Fruit fly (Drosophila melanogaster) whole organism, embryonic: ENCODE data around the gene Cpr64Ab.

Experiments used
- CG12942 ChIP-seq: fragments of 200-800 bp; sonication (Bioruptor generic); optimal IDR thresholded peaks from 3 replicates; lab custom pipeline; 2016; ENCODE audit warnings: missing biosample characterization, missing genetic modification characterization
- CG13287 ChIP-seq: fragments of 200-800 bp; sonication (Bioruptor generic); IDR thresholded peaks from 2 replicates; pipeline ENCODE4 v1.3.6; 2022; ENCODE audit warnings: missing biosample characterization, missing genetic modification characterization; ENCODE audit not compliant: partially characterized antibody
- CG13894 ChIP-seq: fragments of 200-800 bp; sonication (Bioruptor generic); optimal IDR thresholded peaks from 3 replicates; lab custom pipeline; 2018; ENCODE audit warnings: missing biosample characterization, mild to moderate bottlenecking, missing genetic modification characterization, moderate library complexity
- CG14050 ChIP-seq: fragments of 200-800 bp; sonication (Bioruptor generic); IDR thresholded peaks from 3 replicates; pipeline ENCODE4 v1.3.6; 2022; ENCODE audit warnings: missing biosample characterization, missing genetic modification characterization
- CG15073 ChIP-seq: fragments of 200-800 bp; sonication (Bioruptor generic); optimal IDR thresholded peaks from 2 replicates; lab custom pipeline; 2016; ENCODE audit warnings: missing biosample characterization, missing genetic modification characterization
- CG1529 ChIP-seq: fragments of 200-800 bp; sonication (Bioruptor generic); optimal IDR thresholded peaks from 3 replicates; lab custom pipeline; 2018; ENCODE audit warnings: missing biosample characterization, missing genetic modification characterization
- CG17568 ChIP-seq: fragments of 200-800 bp; sonication (Bioruptor generic); optimal IDR thresholded peaks from 2 replicates; lab custom pipeline; 2018; ENCODE audit warnings: missing biosample characterization, mild to moderate bottlenecking, missing genetic modification characterization, moderate library complexity
- CG17612 ChIP-seq: fragments of 200-800 bp; sonication (Bioruptor generic); IDR thresholded peaks from 2 replicates; pipeline ENCODE4 v1.3.6; 2022; ENCODE audit warnings: missing biosample characterization, missing genetic modification characterization
- CG1792 ChIP-seq: fragments of 200-800 bp; sonication (Bioruptor generic); optimal IDR thresholded peaks from 2 replicates; lab custom pipeline; 2016; ENCODE audit warnings: missing biosample characterization, missing genetic modification characterization
- CG2120 ChIP-seq: fragments of 200-800 bp; sonication (Bioruptor generic); optimal IDR thresholded peaks from 3 replicates; lab custom pipeline; 2016; ENCODE audit warnings: missing biosample characterization, missing genetic modification characterization
- CG30403 ChIP-seq: fragments of 200-800 bp; sonication (Bioruptor generic); optimal IDR thresholded peaks from 3 replicates; lab custom pipeline; 2016; ENCODE audit warnings: missing biosample characterization, missing genetic modification characterization
- CG31365 ChIP-seq: fragments of 200-800 bp; sonication (Bioruptor generic); optimal IDR thresholded peaks from 2 replicates; lab custom pipeline; 2018; ENCODE audit warnings: missing biosample characterization, mild to moderate bottlenecking, missing genetic modification characterization
- CG3163 ChIP-seq: fragments of 200-800 bp; sonication (Bioruptor generic); optimal IDR thresholded peaks from 3 replicates; lab custom pipeline; 2016; ENCODE audit warnings: missing biosample characterization, missing genetic modification characterization
- CG7372 ChIP-seq: fragments of 200-800 bp; sonication (Bioruptor generic); IDR thresholded peaks from 2 replicates; pipeline ENCODE4 v1.3.6; 2022; ENCODE audit warnings: missing biosample characterization, missing genetic modification characterization
- CG8290 ChIP-seq, 3 experiments: fragments of 200-800 bp; sonication (Bioruptor generic); optimal IDR thresholded peaks; 2 replicates each; lab custom pipeline; 2016 to 2019; ENCODE audit warnings: missing biosample characterization in 3 of 3, missing genetic modification characterization in 3 of 3, mild to moderate bottlenecking in 2 of 3, moderate library complexity in 1 of 3
- CG9817 ChIP-seq: fragments of 200-800 bp; sonication (Bioruptor generic); optimal IDR thresholded peaks from 2 replicates; lab custom pipeline; 2018; ENCODE audit warnings: missing biosample characterization, mild to moderate bottlenecking, missing genetic modification characterization, moderate library complexity
- CG9932 ChIP-seq: fragments of 200-800 bp; sonication (Bioruptor generic); IDR thresholded peaks from 2 replicates; pipeline ENCODE4 v1.3.6; 2022; ENCODE audit warnings: missing biosample characterization, missing genetic modification characterization
- CoRest ChIP-seq: fragments of 200-800 bp; sonication (Bioruptor generic); optimal IDR thresholded peaks from 3 replicates; lab custom pipeline; 2018; ENCODE audit warnings: missing biosample characterization, mild to moderate bottlenecking, missing genetic modification characterization, moderate library complexity
- Dp ChIP-seq: fragments of 200-800 bp; sonication (Bioruptor generic); optimal IDR thresholded peaks from 2 replicates; lab custom pipeline; 2018; ENCODE audit warnings: missing biosample characterization, mild to moderate bottlenecking, missing genetic modification characterization, moderate library complexity
- E2f2 ChIP-seq: fragments of 200-800 bp; sonication (Bioruptor generic); IDR thresholded peaks from 2 replicates; pipeline ENCODE4 v1.3.6; 2022; ENCODE audit warnings: missing biosample characterization, missing genetic modification characterization
- GATAe ChIP-seq: fragments of 200-800 bp; sonication (Bioruptor generic); conservative IDR thresholded peaks from 2 replicates; pipeline ENCODE4 v1.3.6; 2022; ENCODE audit warnings: missing biosample characterization, missing genetic modification characterization
- H15 ChIP-seq: fragments of 200-800 bp; sonication (Bioruptor generic); IDR thresholded peaks from 3 replicates; pipeline ENCODE4 v1.3.6; 2022; ENCODE audit warnings: missing biosample characterization, missing genetic modification characterization
- HLH3B ChIP-seq: fragments of 200-800 bp; sonication (Bioruptor generic); IDR thresholded peaks from 2 replicates; pipeline ENCODE4 v1.3.6; 2022; ENCODE audit warnings: missing biosample characterization, missing genetic modification characterization
- Hr51 ChIP-seq, 2 experiments: fragments of 200-800 bp; sonication (Bioruptor generic); optimal IDR thresholded peaks; 2 replicates in 1 of 2; 3 replicates in 1 of 2; lab custom pipeline; 2016 to 2018; ENCODE audit warnings: missing biosample characterization in 2 of 2, missing genetic modification characterization in 2 of 2, mild to moderate bottlenecking in 1 of 2, moderate library complexity in 1 of 2
- MTF-1 ChIP-seq: fragments of 200-800 bp; sonication (Bioruptor generic); optimal IDR thresholded peaks from 2 replicates; lab custom pipeline; 2018; ENCODE audit warnings: missing biosample characterization, mild to moderate bottlenecking, missing genetic modification characterization, borderline replicate concordance
- Neu2 ChIP-seq: fragments of 200-800 bp; sonication (Bioruptor generic); optimal IDR thresholded peaks from 3 replicates; lab custom pipeline; 2016; ENCODE audit warnings: missing biosample characterization, missing genetic modification characterization, borderline replicate concordance
- NfI ChIP-seq: fragments of 200-800 bp; sonication (Bioruptor generic); optimal IDR thresholded peaks from 3 replicates; lab custom pipeline; 2018; ENCODE audit warnings: missing biosample characterization, mild to moderate bottlenecking, missing genetic modification characterization, moderate library complexity
- Ptx1 ChIP-seq: fragments of 200-800 bp; sonication (Bioruptor generic); IDR thresholded peaks from 2 replicates; pipeline ENCODE4 v1.3.6; 2022; ENCODE audit warnings: missing biosample characterization, missing genetic modification characterization
- Spps ChIP-seq: fragments of 200-800 bp; sonication (Bioruptor generic); optimal IDR thresholded peaks from 2 replicates; lab custom pipeline; 2018; ENCODE audit warnings: missing biosample characterization, mild to moderate bottlenecking, missing genetic modification characterization
- Xbp1 ChIP-seq: fragments of 200-800 bp; sonication (Bioruptor generic); optimal IDR thresholded peaks from 3 replicates; lab custom pipeline; 2016; ENCODE audit warnings: missing biosample characterization, mild to moderate bottlenecking, missing genetic modification characterization
- Xrp1 ChIP-seq: fragments of 200-800 bp; sonication (Bioruptor generic); IDR thresholded peaks from 2 replicates; pipeline ENCODE4 v1.3.6; 2022; ENCODE audit warnings: missing biosample characterization, missing genetic modification characterization
- bcd ChIP-seq: fragments of 200-800 bp; sonication (Bioruptor generic); optimal IDR thresholded peaks from 2 replicates; lab custom pipeline; 2017; ENCODE audit warnings: missing biosample characterization, mild to moderate bottlenecking, missing genetic modification characterization
- bigmax ChIP-seq: fragments of 200-800 bp; sonication (Bioruptor generic); optimal IDR thresholded peaks from 2 replicates; lab custom pipeline; 2018; ENCODE audit warnings: missing biosample characterization, mild to moderate bottlenecking, missing genetic modification characterization
- br ChIP-seq: fragments of >200 bp; optimal IDR thresholded peaks from 2 replicates; lab custom pipeline; 2017
- hbn ChIP-seq: fragments of 200-800 bp; sonication (Bioruptor generic); IDR thresholded peaks from 2 replicates; pipeline ENCODE4 v1.3.6; 2022; ENCODE audit warnings: missing biosample characterization, missing genetic modification characterization; ENCODE audit not compliant: partially characterized antibody
- hkb ChIP-seq, 2 experiments: fragments of 200-800 bp in 1 of 2; fragments of >200 bp in 1 of 2; sonication (Bioruptor generic) in 1 of 2; IDR thresholded peaks in 1 of 2; optimal IDR thresholded peaks in 1 of 2; 2 replicates each; pipeline versions ENCODE4 v1.3.6 to Lab custom; 2017 to 2022; ENCODE audit warnings: missing biosample characterization in 1 of 2, missing genetic modification characterization in 1 of 2
- jigr1 ChIP-seq: fragments of 200-800 bp; sonication (Bioruptor generic); IDR thresholded peaks from 3 replicates; pipeline ENCODE4 v1.3.6; 2022; ENCODE audit warnings: missing biosample characterization, missing genetic modification characterization
- jing ChIP-seq: fragments of 200-800 bp; sonication (Bioruptor generic); optimal IDR thresholded peaks from 2 replicates; lab custom pipeline; 2018; ENCODE audit warnings: missing biosample characterization, mild to moderate bottlenecking, missing genetic modification characterization
- nom ChIP-seq: fragments of 200-800 bp; sonication (Bioruptor generic); optimal IDR thresholded peaks from 2 replicates; lab custom pipeline; 2017; ENCODE audit warnings: missing biosample characterization, missing genetic modification characterization, mild to moderate bottlenecking, moderate library complexity, missing genetic modification reagents
- onecut ChIP-seq: fragments of 200-800 bp; sonication (Bioruptor generic); IDR thresholded peaks from 2 replicates; pipeline ENCODE4 v1.3.6; 2022; ENCODE audit warnings: missing biosample characterization, missing genetic modification characterization
- pb ChIP-seq: fragments of 200-800 bp; sonication (Bioruptor generic); optimal IDR thresholded peaks from 3 replicates; lab custom pipeline; 2016; ENCODE audit warnings: missing biosample characterization, missing genetic modification characterization
- pita ChIP-seq: fragments of 200-800 bp; sonication (Bioruptor generic); optimal IDR thresholded peaks from 2 replicates; lab custom pipeline; 2017; ENCODE audit warnings: missing biosample characterization, mild to moderate bottlenecking, missing genetic modification characterization
- prd ChIP-seq, 3 experiments: fragments of >200 bp in 2 of 3; fragments of 200-800 bp in 1 of 3; sonication (Bioruptor generic) in 1 of 3; optimal IDR thresholded peaks in 2 of 3; IDR thresholded peaks in 1 of 3; 2 replicates in 2 of 3; 3 replicates in 1 of 3; pipeline versions ENCODE4 v1.3.6 to Lab custom; 2017 to 2022; ENCODE audit warnings: missing biosample characterization in 1 of 3, missing genetic modification characterization in 1 of 3
- rib ChIP-seq: fragments of 200-800 bp; sonication (Bioruptor generic); IDR thresholded peaks from 2 replicates; pipeline ENCODE4 v1.3.6; 2022; ENCODE audit warnings: missing biosample characterization, missing genetic modification characterization
- sd ChIP-seq: fragments of 200-800 bp; sonication (Bioruptor generic); optimal IDR thresholded peaks from 3 replicates; lab custom pipeline; 2018; ENCODE audit warnings: missing biosample characterization, mild to moderate bottlenecking, missing genetic modification characterization, moderate library complexity
- ssp ChIP-seq: fragments of 200-800 bp; sonication (Bioruptor generic); IDR thresholded peaks from 2 replicates; pipeline ENCODE4 v1.3.6; 2022; ENCODE audit warnings: missing biosample characterization, missing genetic modification characterization
- vfl ChIP-seq: fragments of 200-800 bp; sonication (Bioruptor generic); optimal IDR thresholded peaks from 2 replicates; lab custom pipeline; 2016; ENCODE audit warnings: missing biosample characterization, missing genetic modification characterization
- z ChIP-seq: fragments of 200-800 bp; sonication (Bioruptor generic); IDR thresholded peaks from 3 replicates; pipeline ENCODE4 v1.3.6; 2022; ENCODE audit warnings: missing biosample characterization, missing genetic modification characterization

Gene Cpr64Ab

DNA sequence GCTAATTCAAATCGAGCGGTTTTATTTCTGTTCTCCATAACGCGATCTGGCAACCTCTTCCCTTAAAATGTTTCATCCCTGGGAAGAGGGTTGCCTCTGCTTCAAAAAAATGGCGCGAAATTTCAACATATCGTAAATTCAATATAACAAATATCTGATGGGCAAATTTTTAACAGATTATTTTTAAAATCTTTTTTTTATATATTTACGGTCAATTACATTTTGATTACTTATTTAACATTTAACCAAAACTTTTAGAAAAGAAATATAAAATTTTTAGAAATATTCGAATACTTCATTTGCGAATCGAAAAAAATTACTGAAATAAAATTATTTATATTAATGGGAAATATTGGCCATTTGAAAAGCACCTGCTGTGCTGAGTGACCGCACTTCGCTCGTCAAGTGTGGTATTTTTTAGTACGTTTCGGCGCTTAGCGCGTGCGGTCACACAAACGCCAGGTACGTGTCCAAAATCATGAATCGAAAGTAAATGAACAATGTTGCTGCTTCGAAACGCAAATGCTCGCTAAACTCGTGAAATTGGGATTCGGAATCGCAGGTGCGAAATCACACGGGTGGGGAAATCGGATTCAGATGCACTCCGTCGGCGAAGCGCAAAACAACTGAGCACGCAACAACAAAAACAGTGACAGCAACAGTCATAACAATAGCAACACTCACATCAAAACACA, 41.2 kb downstream of the Cpr64Ab start, which contains the start of gene Ero1L (continued):
- TF ChIP-seq bigmax (no peak), CG8290 (GFP tag; optimal IDR thresholded peaks at IDR 0.05; lab: Kevin White, UChicago) (no peak), CG8290 (tag; optimal IDR thresholded peaks at IDR 0.05; lab: Kevin White, UChicago) (no peak), CG1792 (GFP tag; lab: Kevin White, UChicago) (no peak), CG31365 (tag; lab: Kevin White, UChicago) (no peak), CG17568 (GFP tag; lab: Kevin White, UChicago) (no peak), CG30403 (GFP tag; lab: Kevin White, UChicago) (peak; percentile 16), CoRest (tag; lab: Kevin White, UChicago) (peak; percentile 69), CG13894 (tag; lab: Kevin White, UChicago) (no peak), ssp (GFP tag; lab: Robert Waterston, UW) (no peak), Neu2 (GFP tag; lab: Kevin White, UChicago) (no peak), nom (GFP tag; lab: Kevin White, UChicago) (no peak), Hr51 (GFP tag; optimal IDR thresholded peaks at IDR 0.05; lab: Kevin White, UChicago) (peak in 1 of 2 experiments; percentile 54), z (GFP tag; lab: Robert Waterston, UW) (no peak), prd (optimal IDR thresholded peaks at IDR 0.05; lab: Kevin White, UChicago) (no peak), prd (GFP tag; IDR thresholded peaks at IDR 0.05; lab: Robert Waterston, UW) (no peak), vfl (no peak), pb (no peak), bcd (GFP tag; lab: Kevin White, UChicago) (no peak), CG12942 (GFP tag; lab: Kevin White, UChicago) (no peak), br (lab: Kevin White, UChicago) (no peak), jigr1 (GFP tag; lab: Robert Waterston, UW) (no peak), Spps (tag; lab: Kevin White, UChicago) (no peak), pita (GFP tag; lab: Kevin White, UChicago) (no peak), Dp (GFP tag; lab: Kevin White, UChicago) (peak; percentile 98), rib (GFP tag; lab: Robert Waterston, UW) (peak; percentile 52; the same call in 1 of the 2 replicates), E2f2 (GFP tag; lab: Robert Waterston, UW) (peak; percentile 98), CG9817 (tag; lab: Kevin White, UChicago) (no peak), Xrp1 (GFP tag; lab: Robert Waterston, UW) (peak; percentile 27; the same call in 1 of the 2 replicates), hbn (no peak), CG15073 (GFP tag; lab: Kevin White, UChicago) (no peak), CG9932 (GFP tag; lab: Robert Waterston, UW) (peak; percentile 25; the same call in 1 of the 2 replicates), CG13287 (GFP tag; lab: Robert Waterston, UW) (peak; percentile 50; the same call in 1 of the 2 replicates), CG14050 (GFP tag; lab: Robert Waterston, UW) (no peak), NfI (GFP tag; lab: Kevin White, UChicago) (no peak), CG3163 (GFP tag; lab: Kevin White, UChicago) (peak; percentile 24), hkb (optimal IDR thresholded peaks at IDR 0.05; lab: Kevin White, UChicago) (no peak), hkb (GFP tag; IDR thresholded peaks at IDR 0.05; lab: Robert Waterston, UW) (no peak), HLH3B (GFP tag; lab: Robert Waterston, UW) (no peak), GATAe (GFP tag; lab: Robert Waterston, UW) (no peak), CG17612 (GFP tag; lab: Robert Waterston, UW) (no peak), sd (no peak), jing (GFP tag; lab: Kevin White, UChicago) (no peak), Xbp1 (GFP tag; lab: Kevin White, UChicago) (peak; percentile 17), H15 (GFP tag; lab: Robert Waterston, UW) (no peak), onecut (GFP tag; lab: Robert Waterston, UW) (peak; percentile 26; the same call in 1 of the 2 replicates), MTF-1 (GFP tag; lab: Kevin White, UChicago) (no peak), CG7372 (GFP tag; lab: Robert Waterston, UW) (no peak), Ptx1 (GFP tag; lab: Robert Waterston, UW) (no peak; the same call in 1 of the 2 replicates), CG2120 (GFP tag; lab: Kevin White, UChicago) (peak; percentile 16), CG1529 (GFP tag; lab: Kevin White, UChicago) (no peak)
